Fruit fly (Drosophila melanogaster) ovary, adult (tissue): ENCODE data around the gene alphaKap4.

ENCODE experiments used
- CG17801 ChIP-seq: fragments of 200-800 bp; optimal IDR thresholded peaks from 2 replicates; lab custom pipeline; 2019; ENCODE audit warnings: missing biosample characterization, mild to moderate bottlenecking, missing genetic modification characterization, moderate library complexity; ENCODE audit not compliant: partially characterized antibody

Gene alphaKap4

DNA sequence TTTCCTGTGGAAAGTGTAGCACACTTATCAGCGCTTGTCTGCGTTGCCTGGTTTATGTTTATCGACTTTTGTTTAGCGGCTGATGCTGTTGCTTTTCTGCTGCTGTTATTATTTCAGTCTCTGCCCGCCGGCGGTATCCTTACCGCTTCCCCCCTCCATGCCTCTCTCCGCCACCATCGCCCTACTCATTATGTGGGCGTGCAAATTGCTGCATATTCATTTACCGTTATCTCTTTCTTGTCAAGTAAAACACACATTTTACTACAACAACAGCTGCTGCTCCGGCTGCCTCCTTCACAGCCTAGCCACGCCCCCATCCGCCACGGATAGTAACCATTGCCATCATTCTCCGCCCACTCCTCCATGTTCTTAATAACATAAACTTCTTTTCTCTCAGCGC lies 10.9 kb downstream of the alphaKap4 start:
- no peak for TF ChIP-seq CG17801 (GFP tag; lab: Kevin White, UChicago)

DNA sequence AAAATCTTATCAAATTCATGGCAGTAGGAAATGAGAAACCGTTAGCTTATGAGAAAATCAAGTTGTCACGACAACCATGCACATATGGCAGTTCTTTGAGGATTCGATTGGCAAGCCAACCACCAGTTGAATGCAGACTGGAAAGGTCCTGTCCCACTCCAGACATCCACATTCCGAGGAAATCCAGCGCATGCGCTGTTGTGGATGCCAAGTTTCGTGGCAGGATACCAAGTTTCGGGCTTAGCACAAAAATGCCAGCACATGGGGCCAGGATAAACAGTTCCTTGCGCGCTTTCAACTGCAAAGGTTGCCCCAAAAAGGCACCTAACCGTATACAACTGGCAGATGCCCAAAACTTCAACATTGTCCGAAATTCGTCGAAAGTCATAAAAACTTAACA lies 13.9 kb downstream of the alphaKap4 start, which contains the start of gene PVRAP:
Gene PVRAP (plus strand): TSS at position 273 of the 400 bp plus-strand sequence.
- no peak for TF ChIP-seq CG17801 (GFP tag; lab: Kevin White, UChicago)

DNA sequence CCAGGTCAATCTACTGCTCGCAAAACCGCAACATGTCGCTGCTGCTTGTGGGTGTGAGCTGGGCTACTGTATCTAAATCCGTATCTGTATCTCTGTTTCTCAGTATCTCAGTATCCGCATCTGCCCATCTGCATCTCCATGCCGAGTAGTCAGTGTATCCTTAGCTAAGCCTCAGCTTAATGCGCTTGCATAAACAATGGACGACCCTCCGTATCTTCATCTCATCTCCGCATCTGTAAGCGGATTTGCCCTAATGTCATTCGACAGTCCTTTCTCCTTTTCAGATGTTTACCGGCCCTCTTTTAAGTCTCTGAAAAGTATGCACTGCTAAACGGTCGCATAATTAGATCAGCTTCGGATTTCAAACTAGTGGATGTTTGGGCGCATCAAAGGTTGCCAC lies 14.3 kb downstream of the alphaKap4 start:
- no peak for TF ChIP-seq CG17801 (GFP tag; lab: Kevin White, UChicago)

DNA sequence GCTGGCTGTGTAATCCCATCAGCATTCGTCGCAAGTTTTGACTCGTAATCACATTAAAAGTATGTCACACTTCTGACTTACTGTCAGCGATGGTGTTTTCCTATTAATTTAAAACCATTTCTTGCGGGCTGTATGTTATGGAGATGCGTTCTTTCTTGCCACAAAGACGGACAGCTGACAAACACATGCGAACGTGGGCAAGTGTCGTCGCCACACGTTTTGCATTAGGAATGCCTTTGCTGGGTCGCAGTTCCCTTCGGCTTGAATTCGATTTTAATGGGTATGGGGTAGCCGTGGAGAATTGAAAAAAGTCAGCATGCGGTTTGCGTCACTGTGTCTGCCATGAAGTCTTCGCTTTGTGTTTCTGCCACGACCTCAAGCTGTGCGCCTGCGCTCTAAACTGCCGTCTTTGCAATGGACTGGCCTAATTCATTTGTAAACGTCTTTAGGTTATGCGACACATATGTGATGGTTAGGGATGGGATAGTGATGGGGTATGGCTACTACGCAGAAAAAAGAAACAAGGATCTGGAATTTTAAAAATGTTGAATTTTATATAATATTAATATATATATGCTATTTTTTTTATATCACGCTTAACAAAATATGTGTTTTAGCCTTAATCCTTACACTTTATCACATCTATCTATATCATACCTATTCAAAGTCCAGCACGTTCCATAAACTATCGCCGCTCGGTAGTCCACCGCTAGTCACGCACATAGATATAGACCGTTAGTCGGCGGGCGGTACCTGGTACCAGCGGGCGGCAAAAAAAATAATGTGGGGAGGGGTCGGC lies 16.9 kb downstream of the alphaKap4 start:
- TF ChIP-seq CG17801 (GFP tag; lab: Kevin White, UChicago), result no peak

DNA sequence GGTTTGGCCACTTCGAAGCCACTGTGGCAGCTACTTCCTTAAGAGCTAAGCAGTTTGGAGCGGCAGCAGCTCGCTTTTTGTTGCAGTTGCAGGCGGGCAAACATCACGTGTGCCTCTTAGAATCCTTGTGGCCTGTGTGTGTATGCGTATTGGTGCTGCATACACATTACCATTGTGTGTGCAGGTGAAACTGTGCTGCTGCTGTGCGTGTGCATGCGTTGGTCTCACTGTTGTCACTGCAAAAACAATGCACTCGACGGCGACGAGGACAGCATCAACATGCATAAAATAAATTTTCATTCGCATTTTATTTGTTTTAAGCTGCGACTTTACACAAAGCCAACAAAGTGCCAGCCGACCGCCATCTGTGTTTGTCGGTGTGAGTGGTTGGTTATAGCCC lies 17.9 kb downstream of the alphaKap4 start:
- no peak for TF ChIP-seq CG17801 (GFP tag; lab: Kevin White, UChicago)

DNA sequence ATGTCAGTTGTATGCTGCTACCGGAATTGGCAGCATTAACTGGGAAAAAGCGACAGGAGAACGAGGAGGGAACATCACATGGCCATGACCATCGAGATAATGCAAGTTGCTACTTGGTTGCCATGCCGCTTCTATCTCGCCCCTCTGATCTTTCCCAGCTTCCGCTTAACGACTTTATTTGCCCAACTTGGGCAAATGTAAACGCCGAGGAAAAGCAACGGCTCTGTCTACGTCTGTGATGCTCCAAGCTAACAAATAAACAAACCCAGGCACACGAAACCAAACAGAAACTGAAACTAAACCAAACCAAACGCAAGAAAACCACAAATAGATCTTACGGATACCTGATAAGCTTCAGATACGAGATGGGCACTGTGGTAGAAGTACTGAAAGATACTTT lies 18.6 kb downstream of the alphaKap4 start:
- TF ChIP-seq CG17801 (GFP tag; lab: Kevin White, UChicago), result no peak

DNA sequence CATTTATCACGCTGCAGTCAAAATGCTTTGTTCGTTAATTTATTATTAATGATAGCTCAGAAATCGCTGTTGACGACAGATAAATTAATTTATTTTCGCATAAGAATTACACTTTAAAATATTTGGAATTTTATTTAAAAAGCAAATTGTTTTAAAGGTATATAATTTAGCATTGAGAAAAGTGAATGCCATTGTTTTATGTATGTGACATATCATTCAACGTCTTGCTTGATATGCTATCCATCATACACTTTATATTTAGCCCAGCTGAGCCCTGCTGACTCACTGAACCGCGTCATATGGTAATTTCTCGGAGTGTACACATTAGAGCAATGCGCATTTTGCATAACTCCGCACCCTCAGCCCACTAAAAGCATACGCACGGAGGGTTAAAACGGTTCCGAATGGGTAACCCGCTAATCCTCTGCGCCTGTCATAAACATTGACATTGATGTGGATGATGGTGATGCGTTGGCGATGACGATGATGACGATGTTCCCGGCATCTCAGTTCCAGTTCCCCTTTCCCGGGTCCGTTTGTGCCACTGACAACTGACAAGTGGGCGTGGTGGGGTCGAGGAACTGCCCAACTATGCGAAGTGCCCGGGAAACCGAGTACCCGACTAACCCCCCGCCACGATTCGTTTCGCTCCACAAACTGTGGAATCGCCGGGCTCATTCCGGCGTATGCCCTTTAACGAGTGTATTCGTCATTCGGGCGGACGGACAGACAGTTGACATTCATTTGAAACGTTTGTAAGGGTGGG lies 21.2 kb downstream of the alphaKap4 start:
- TF ChIP-seq CG17801 (GFP tag; lab: Kevin White, UChicago), result no peak

DNA sequence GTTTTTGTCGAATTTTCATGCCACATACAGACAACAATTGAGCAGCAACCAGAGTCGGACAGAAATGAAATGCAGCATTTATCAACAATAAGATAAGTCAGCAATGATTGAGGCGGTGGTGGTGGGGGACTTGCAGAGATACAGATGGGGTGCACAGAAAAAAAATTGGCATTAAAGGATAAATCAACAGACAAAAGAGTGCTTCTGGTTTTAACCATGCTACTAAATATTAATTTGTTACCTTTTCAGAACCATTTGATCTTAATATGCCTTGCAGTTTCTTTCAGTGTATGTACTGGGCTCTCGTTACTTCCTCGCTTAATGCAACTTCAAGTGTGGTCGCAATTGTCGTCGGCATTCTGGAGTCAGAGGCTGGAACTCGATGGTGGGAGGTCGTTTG lies 22.1 kb downstream of the alphaKap4 start:
- TF ChIP-seq CG17801 (GFP tag; lab: Kevin White, UChicago), result no peak

DNA sequence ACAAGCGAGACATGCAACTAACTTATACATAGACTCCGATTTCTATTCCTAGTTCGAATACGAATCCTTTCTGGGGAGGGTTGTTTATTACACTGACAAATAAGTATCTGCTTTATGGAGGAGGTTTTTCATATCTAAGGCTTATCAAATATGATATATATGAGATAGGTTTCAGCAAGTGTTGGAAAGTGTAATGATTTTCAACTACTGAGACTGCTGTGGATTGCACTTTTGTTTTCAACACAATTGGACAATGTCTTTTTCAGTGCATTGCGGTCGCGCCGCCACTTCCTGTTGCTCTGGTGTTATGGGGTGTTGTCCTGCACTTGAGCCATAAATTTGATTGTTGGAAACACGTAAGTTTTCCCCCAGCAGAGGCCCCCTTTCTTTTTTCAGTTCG lies 23.2 kb downstream of the alphaKap4 start:
- TF ChIP-seq CG17801 (GFP tag; lab: Kevin White, UChicago), result no peak

DNA sequence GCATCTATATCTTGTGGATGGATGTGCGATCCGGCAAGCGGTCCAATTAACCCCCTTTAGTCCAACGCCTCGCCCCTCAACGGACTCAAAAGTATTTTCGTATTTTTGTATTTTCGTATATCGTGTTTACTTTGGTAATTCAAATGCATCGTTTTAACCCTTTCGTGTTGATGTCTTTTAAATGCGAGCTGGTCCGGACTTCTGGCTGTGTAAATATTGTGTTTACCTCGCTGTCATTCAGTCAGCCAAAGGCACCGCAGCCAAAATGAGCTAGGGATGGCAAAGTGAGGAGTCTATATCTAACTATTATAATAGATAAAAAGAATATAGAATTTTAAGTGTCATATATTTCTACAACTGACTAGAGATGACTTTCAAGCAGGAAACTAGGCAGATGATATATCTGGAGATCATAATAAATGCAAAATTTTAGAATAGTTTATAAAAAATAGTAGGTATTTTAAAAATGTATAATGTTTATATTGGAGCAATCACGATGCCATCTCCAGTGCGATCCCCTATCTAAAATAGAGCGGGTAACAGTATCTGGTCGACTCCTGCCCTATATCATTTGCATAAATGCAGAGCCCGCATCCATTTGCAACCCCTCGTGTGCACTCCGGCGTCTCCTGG lies 27.1 kb downstream of the alphaKap4 start:
- TF ChIP-seq CG17801 (GFP tag; lab: Kevin White, UChicago), result no peak

DNA sequence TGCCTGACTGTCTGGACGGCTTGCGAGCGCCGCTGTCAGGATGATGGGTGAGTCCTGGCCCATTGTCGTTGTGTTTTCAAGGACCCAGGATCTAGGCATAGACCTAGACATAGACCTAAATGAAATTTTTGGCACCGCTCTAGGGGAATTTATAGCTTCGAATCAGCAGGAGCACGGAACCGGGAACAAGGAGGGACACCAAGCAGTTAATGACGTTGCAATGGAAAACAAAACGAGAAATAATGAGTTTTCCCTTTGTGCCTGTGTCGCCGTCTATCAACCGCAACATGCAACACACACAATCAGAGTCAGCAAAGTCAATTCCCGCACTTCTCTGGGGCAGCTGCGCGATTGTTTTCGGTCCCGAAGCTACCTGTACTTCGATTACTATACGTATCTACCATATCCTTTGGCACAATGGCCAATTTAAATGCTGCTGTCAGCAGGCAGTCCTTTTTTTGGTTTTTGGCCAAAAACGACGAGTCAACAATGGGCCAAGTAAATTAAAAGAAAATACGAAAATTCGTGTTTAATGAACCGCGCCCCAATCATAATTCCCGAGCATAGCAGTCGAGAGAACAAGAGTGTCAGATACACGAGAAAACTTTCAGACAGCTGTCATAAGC lies 27.8 kb downstream of the alphaKap4 start:
- no peak for TF ChIP-seq CG17801 (GFP tag; lab: Kevin White, UChicago)

DNA sequence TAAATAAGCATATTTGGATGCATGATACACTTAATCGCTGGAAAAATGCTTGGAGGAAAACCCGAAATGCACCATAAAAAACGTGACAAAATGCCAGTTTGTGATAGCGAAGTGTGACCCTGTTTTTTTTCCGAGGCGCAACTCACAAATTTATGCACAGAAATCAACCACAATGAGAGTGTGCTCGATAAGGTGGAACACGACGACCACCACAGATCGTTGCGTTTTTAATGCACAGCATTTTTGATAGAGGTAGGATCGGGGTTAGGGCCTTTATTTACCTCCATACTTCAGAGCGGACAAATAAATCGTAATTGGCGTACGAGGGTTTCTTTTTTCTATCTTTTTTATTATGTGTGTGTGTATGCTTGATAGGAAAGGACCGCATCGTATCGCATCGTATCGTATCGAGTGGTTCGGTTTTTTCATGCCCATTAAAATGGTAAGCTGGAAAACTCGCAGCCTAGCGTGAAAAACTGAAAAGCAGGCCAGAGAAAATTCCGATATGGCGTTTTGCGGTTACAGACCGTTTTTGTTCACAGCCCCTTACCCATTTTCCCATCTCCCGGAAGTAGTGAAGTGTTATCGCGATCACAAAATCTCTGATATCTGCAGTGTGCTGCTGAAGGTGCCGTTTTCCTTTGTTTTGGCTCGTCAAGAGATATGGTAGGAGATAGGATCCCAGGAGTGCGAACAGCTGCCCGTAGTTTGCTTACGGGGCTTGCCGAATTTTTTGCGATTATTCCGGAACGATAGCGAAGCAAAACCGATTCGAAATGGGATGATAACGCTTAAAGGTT lies 30.1 kb downstream of the alphaKap4 start:
- no peak for TF ChIP-seq CG17801 (GFP tag; lab: Kevin White, UChicago)

DNA sequence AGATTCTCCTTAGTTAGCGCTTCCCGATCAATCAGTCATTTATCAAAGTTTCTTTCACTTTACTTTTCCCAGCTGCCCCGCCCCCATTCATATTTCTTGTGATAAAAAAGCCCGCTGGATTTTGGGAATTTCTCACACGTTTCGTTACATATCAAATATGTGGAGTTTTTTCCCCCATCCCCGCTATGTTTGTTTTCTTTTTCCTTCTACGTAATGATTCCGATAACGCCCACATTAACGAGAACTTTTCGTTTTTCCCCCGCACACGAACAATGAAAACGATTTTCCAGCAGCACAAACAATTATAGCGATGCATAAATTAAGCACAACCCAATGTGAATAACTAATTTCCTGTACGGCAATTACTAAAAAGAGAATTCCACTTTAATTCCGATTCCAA lies 30.7 kb downstream of the alphaKap4 start:
- TF ChIP-seq CG17801 (GFP tag; lab: Kevin White, UChicago), result no peak

DNA sequence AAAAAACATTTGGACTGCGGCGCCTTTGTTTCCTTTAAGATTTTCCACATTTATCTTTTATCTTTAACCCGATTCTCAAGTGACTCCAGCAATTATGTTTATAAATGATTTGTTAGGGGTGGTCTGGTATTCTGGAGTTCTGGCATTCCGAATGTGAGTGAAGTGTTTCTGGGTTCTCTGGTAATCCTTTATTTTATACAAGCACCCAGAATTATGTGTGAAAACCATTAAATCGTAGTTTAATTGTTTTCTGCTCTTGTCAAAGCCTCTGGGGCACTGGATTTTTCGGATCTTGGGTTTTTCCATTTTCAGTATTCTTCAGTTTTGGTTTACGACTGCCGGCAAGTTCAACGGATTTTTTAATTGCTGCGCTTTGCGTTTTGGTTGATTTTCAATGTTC lies 31.4 kb downstream of the alphaKap4 start:
- TF ChIP-seq CG17801 (GFP tag; lab: Kevin White, UChicago), result no peak
